Worm (Caenorhabditis elegans): Measurements from ENCODE around the gene tsp-21.

ce11 chrX:9976206-9976605 is 44.0 kb downstream of the tsp-21 start, which contains the start of gene mgl-1:
- TF ChIP-seq tra-4 (tag; optimal IDR thresholded peaks at IDR 0.05) (no peak), ama-1 (optimal IDR thresholded peaks at IDR 0.05) (no peak)

Data from whole organism, early embryonic.